Worm (Caenorhabditis elegans): Measurements from ENCODE around the gene C29F7.3.

C29F7.3 gene

DNA sequence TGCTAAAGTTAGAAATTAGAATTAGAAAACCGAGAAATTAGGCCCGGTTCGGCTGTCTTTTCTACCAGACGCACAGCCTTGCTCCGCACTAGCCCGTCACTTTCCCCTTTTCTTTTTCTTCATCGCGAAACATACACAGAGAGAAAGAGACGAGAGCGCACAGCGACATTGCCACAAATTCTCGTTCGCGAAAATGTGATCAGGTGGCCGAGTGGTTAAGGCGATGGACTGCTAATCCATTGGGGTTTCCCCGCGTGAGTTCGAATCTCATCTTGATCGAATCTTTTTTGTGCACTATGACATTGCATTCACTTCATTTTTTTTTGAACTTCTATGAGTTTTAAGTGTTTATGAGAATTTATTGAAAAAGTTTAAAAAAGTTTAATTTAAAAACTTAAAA lies 22.7 kb upstream of the C29F7.3 start (continued):
- peak; percentile 23 for TF ChIP-seq zip-2 (tag; optimal IDR thresholded peaks at IDR 0.05)
- TF ChIP-seq egl-27 (tag; optimal IDR thresholded peaks at IDR 0.05) = no peak
- no peak for TF ChIP-seq pqm-1 (tag; optimal IDR thresholded peaks at IDR 0.05)
- TF ChIP-seq nhr-48 (tag; optimal IDR thresholded peaks at IDR 0.05) = peak; percentile 31
- TF ChIP-seq zfp-3 (GFP tag; conservative IDR thresholded peaks at IDR 0.05) = peak; percentile 37; the same call in 1 of the 2 replicates
- TF ChIP-seq lin-29 (GFP tag; IDR thresholded peaks at IDR 0.05) = 0 out of 2 replicates have a peak, but pooled peaks have one; percentile 44
- TF ChIP-seq pha-4 (GFP tag; IDR thresholded peaks at IDR 0.05) = no peak
- no peak for TF ChIP-seq pha-4 (tag; optimal IDR thresholded peaks at IDR 0.05)
- TF ChIP-seq nhr-41 (GFP tag; IDR thresholded peaks at IDR 0.05) = no peak
- TF ChIP-seq nhr-28 (tag; optimal IDR thresholded peaks at IDR 0.05) = no peak
- TF ChIP-seq cey-2 (tag; optimal IDR thresholded peaks at IDR 0.05; ENCODE audit: borderline replicate concordance, insufficient read depth) = no peak
- no peak for TF ChIP-seq T20F7.1 (GFP tag; optimal IDR thresholded peaks at IDR 0.05)
- no peak for TF ChIP-seq nhr-111 (GFP tag; optimal IDR thresholded peaks at IDR 0.05)
- no peak for TF ChIP-seq daf-12 (tag; optimal IDR thresholded peaks at IDR 0.05)
- no peak for TF ChIP-seq ceh-82 (tag; optimal IDR thresholded peaks at IDR 0.05)
- peak; percentile 38 for TF ChIP-seq mxl-3 (GFP tag; optimal IDR thresholded peaks at IDR 0.05)
- TF ChIP-seq Y75B8A.6 (GFP tag; IDR thresholded peaks at IDR 0.05) = no peak
- no peak for TF ChIP-seq R02D3.7 (tag; optimal IDR thresholded peaks at IDR 0.05)
- TF ChIP-seq ZK337.2 (GFP tag; IDR thresholded peaks at IDR 0.05) = peak; percentile 63
- 0 out of 2 replicates have a peak, but pooled peaks have one; percentile 40 for TF ChIP-seq ceh-44 (GFP tag; IDR thresholded peaks at IDR 0.05)
- TF ChIP-seq unc-62 (GFP tag; optimal IDR thresholded peaks at IDR 0.05 in 1 of 2) = no peak
- no peak for TF ChIP-seq unc-62 (tag; optimal IDR thresholded peaks at IDR 0.05)
- 0 out of 2 replicates have a peak, but pooled peaks have one; percentile 61 for TF ChIP-seq dmd-8 (GFP tag; IDR thresholded peaks at IDR 0.05)
- no peak for TF ChIP-seq F10B5.3 (tag; optimal IDR thresholded peaks at IDR 0.05)
- no peak for TF ChIP-seq lsy-2 (tag; optimal IDR thresholded peaks at IDR 0.05)
- no peak for TF ChIP-seq daf-8 (GFP tag; IDR thresholded peaks at IDR 0.05)
- no peak for TF ChIP-seq ama-1 (optimal IDR thresholded peaks at IDR 0.05)
- no peak for TF ChIP-seq mep-1 (tag; optimal IDR thresholded peaks at IDR 0.05)
- peak; percentile 44 for TF ChIP-seq spr-1 (tag; optimal IDR thresholded peaks at IDR 0.05)
- TF ChIP-seq daf-16 (GFP tag; optimal IDR thresholded peaks at IDR 0.05) = peak; percentile 0 to 37
- TF ChIP-seq daf-16 (tag; optimal IDR thresholded peaks at IDR 0.05) = peak; percentile 52
- TF ChIP-seq mdl-1 (tag; optimal IDR thresholded peaks at IDR 0.05) = peak in 1 of 2 experiments; percentile 29
- TF ChIP-seq mxl-2 (GFP tag; conservative IDR thresholded peaks at IDR 0.05) = 0 out of 2 replicates have a peak, but pooled peaks have one; percentile 11
- TF ChIP-seq snpc-4 (tag; optimal IDR thresholded peaks at IDR 0.05) = no peak
- no peak for TF ChIP-seq Y48G9A.11 (GFP tag; IDR thresholded peaks at IDR 0.05)
- TF ChIP-seq nhr-76 (tag; optimal IDR thresholded peaks at IDR 0.05) = no peak
- peak; percentile 38 for TF ChIP-seq dve-1 (tag; optimal IDR thresholded peaks at IDR 0.05; ENCODE audit: insufficient read depth)
- peak; percentile 65 for TF ChIP-seq dmd-6 (GFP tag; IDR thresholded peaks at IDR 0.05)
- TF ChIP-seq ctbp-1 (GFP tag; IDR thresholded peaks at IDR 0.05) = 0 out of 2 replicates have a peak, but pooled peaks have one; percentile 14
- peak; percentile 79 for TF ChIP-seq mes-2 (tag; optimal IDR thresholded peaks at IDR 0.05; ENCODE audit: poor library complexity, severe bottlenecking)
- peak; percentile 70 for TF ChIP-seq hlh-30 (tag; optimal IDR thresholded peaks at IDR 0.05; ENCODE audit: insufficient read depth)
- no peak for TF ChIP-seq saeg-2 (GFP tag; IDR thresholded peaks at IDR 0.05)
- TF ChIP-seq dmd-9 (GFP tag; IDR thresholded peaks at IDR 0.05) = no peak
- no peak for TF ChIP-seq hif-1 (tag; optimal IDR thresholded peaks at IDR 0.05)
- TF ChIP-seq mdt-29 (GFP tag; IDR thresholded peaks at IDR 0.05) = no peak
- 0 out of 2 replicates have a peak, but pooled peaks have one; percentile 27 for TF ChIP-seq zip-11 (GFP tag; IDR thresholded peaks at IDR 0.05)
- no peak for TF ChIP-seq ZK546.5 (tag; optimal IDR thresholded peaks at IDR 0.05)
- peak; percentile 62; the same call in 1 of the 2 replicates for TF ChIP-seq ceh-20 (GFP tag; IDR thresholded peaks at IDR 0.05)
- no peak for TF ChIP-seq aha-1 (tag)
- no peak for TF ChIP-seq sdz-12 (GFP tag; optimal IDR thresholded peaks at IDR 0.05)
- TF ChIP-seq fos-1 (tag; optimal IDR thresholded peaks at IDR 0.05) = no peak

All from whole organism, L4 larva.